Fruit fly (Drosophila melanogaster): ENCODE data around the gene RpS21.
A peak's percentile ranks its signal among the peaks of the same experiment; 100 is the strongest.

Gene RpS21

DNA sequence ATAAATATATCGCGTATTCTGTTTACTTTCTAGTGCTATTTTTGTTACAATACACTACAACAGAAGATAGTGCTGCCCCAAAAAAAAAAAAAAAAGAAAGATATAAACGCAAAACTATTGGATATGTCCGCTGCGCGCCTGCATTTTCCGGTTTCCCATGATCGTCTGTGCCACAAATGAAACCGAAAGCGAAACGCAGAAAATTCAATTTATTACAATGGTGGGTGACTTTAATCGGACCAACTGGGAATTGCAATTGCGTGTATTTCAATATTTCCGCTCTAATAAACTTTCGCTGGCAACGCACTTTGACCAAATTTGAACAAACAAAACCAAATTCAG is 6.7 kb downstream of the RpS21 start:
- TF ChIP-seq CG11617 (GFP tag; optimal IDR thresholded peaks at IDR 0.05) (no peak), cic (GFP tag; optimal IDR thresholded peaks at IDR 0.05) (no peak), CG7101 (tag; optimal IDR thresholded peaks at IDR 0.05) (no peak), CG1620 (GFP tag; optimal IDR thresholded peaks at IDR 0.05) (no peak), kay (GFP tag; ENCODE audit: borderline replicate concordance) (no peak), CG33017 (tag; optimal IDR thresholded peaks at IDR 0.05) (no peak)

DNA sequence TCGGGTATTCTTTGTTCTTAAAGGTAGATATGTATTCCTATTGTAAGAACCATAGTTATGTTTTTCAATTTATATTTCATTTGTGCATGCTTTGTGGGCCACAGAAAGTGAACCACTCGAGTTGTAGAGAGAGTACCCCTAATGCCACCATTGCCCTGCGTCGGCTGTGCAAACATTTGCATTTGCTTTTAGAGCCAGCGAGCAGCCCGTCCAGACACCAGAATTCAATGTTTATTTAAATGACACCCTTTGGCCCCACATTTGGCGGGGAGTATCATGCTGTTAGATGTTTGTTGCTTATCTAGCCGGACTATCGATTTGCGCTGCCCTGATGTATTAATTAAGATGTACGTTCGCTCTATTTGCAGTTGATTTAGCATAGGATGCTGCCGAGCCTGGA is 8.7 kb downstream of the RpS21 start:
- TF ChIP-seq cic (GFP tag; optimal IDR thresholded peaks at IDR 0.05) (no peak), CG1620 (GFP tag; optimal IDR thresholded peaks at IDR 0.05) (no peak), bab1 (GFP tag; optimal IDR thresholded peaks at IDR 0.05) (no peak), kay (GFP tag; ENCODE audit: borderline replicate concordance) (peak; percentile 23), CG7101 (tag; optimal IDR thresholded peaks at IDR 0.05) (peak; percentile 11), ovo (GFP tag; optimal IDR thresholded peaks at IDR 0.05) (no peak), pad (GFP tag; optimal IDR thresholded peaks at IDR 0.05) (no peak), CG14711 (tag; optimal IDR thresholded peaks at IDR 0.05) (no peak), CG33017 (tag; optimal IDR thresholded peaks at IDR 0.05) (no peak), CG7045 (GFP tag; optimal IDR thresholded peaks at IDR 0.05) (peak; percentile 8), CG12768 (GFP tag; optimal IDR thresholded peaks at IDR 0.05) (peak; percentile 68), Clk (GFP tag; optimal IDR thresholded peaks at IDR 0.05) (no peak)

DNA sequence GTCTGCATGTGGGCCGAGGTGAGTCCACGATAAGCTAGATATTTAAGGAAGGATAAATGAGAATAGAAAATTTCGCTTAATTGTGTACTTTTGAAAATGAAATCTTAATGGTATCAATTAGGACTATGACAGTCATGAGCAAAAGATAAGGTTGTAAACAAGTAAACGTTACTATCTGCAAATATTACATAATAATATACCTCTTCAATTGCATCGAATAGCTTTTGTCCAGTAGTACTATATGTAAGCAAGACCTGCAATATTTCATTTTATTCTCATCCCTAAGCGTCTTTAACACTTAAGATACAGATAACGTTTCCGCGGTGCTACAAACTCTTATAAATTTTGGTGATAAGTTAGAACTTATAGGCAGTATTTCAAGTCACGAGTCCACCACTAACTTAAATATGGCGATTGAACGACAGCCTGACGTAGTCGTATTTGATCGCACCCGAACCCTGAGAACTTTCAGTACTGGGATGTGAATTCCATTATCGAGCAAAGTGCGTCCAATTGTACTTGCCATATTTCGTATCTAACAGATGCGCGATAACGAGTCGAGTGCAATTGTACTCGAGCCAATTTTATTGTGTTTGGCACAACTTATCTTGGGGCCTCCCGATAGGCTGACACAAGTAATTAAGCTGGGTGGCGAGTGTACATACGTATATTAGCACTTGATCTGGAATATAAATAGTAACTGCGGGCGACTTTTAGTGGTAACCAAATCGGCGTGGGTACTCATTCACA is 9.9 kb downstream of the RpS21 start:
- TF ChIP-seq kay (GFP tag; ENCODE audit: borderline replicate concordance) (peak; percentile 81), CG5204 (GFP tag; optimal IDR thresholded peaks at IDR 0.05) (no peak), Hr96 (GFP tag; optimal IDR thresholded peaks at IDR 0.05) (peak; percentile 52), cic (GFP tag; optimal IDR thresholded peaks at IDR 0.05) (peak; percentile 77), CG33017 (tag; optimal IDR thresholded peaks at IDR 0.05) (peak; percentile 23)

DNA sequence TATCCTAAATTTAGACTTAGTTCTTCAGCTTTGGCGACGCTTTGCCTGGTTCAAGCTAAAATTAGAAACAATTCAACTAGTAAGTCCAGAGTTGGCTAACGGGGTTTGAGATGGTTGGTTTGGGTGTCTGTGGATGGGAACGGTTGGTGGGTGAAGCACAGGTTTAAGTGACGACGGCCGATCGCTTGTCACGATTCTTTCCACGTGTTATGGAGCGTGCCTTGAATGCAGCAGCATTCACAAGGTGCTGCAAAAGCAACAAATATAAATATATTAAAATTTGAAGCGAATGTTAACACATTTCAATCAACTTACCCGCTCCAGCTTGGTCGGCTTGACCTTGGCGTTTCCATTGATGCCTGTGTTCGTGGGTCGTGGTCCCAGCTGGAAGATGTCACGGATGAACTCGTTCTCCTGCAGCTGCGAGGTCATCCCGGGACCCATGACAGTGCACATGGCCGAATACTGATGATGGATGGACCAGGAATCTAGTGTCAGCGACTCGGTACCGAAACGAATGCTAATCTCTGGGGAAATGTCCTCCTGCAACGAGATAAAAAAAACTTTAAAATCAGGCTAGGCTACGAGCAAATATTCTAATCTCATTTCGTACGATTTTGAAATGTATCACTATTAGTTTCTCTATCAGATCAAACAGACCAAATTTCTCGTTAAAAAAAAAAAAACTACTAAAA is 13.3 kb downstream of the RpS21 start, which contains the start of gene CG8813:
TSS of gene CG8813 (plus strand) at position 645 of the 695 bp plus-strand sequence.
- TF ChIP-seq Clk (GFP tag; optimal IDR thresholded peaks at IDR 0.05) = no peak
- no peak for TF ChIP-seq tj (GFP tag; optimal IDR thresholded peaks at IDR 0.05)
- TF ChIP-seq CG7101 (tag; optimal IDR thresholded peaks at IDR 0.05) = no peak
- TF ChIP-seq ovo (GFP tag; optimal IDR thresholded peaks at IDR 0.05) = no peak
- no peak for TF ChIP-seq toe (GFP tag; optimal IDR thresholded peaks at IDR 0.05)
- no peak for TF ChIP-seq bab1 (GFP tag; optimal IDR thresholded peaks at IDR 0.05)
- TF ChIP-seq CG33017 (tag; optimal IDR thresholded peaks at IDR 0.05) = no peak
- TF ChIP-seq kay (GFP tag; ENCODE audit: borderline replicate concordance) = no peak
- TF ChIP-seq cnc (optimal IDR thresholded peaks at IDR 0.05) = no peak
- TF ChIP-seq Crg-1 (GFP tag; optimal IDR thresholded peaks at IDR 0.05) = no peak
- TF ChIP-seq CG12768 (GFP tag; optimal IDR thresholded peaks at IDR 0.05) = no peak

DNA sequence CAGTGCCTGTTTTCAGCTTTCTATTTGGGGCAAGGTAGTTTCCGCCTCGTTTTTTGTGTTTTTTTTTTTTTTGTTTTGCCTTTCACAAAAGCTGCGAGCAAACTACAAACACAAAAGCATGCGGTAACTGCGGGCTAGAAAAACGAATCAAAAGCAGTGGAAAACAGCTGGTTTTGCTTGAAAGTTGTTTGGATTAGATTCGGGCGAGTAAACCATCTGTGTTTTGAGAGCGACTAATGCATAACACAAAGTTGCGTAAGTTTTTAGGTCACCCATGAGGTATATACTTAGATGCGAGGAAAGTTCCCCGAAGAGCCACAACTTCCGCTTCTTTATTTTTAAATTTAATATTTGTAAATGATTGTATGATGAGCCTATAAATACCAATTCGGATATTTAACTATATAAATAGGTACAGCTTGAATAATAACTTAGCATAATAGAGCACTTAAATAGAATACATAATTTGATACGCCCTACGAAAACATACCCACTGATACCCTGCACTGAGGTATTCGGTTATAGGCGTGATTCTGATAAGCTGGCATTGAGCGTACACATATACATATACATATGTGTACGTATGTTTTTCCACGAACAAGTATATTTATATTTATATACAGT is 16.6 kb downstream of the RpS21 start:
- TF ChIP-seq Hr96 (GFP tag; optimal IDR thresholded peaks at IDR 0.05) (no peak), CG14711 (tag; optimal IDR thresholded peaks at IDR 0.05) (no peak), pad (GFP tag; optimal IDR thresholded peaks at IDR 0.05) (no peak), Crg-1 (GFP tag; optimal IDR thresholded peaks at IDR 0.05) (no peak), Clk (GFP tag; optimal IDR thresholded peaks at IDR 0.05) (no peak), ovo (GFP tag; optimal IDR thresholded peaks at IDR 0.05) (no peak), CG7045 (GFP tag; optimal IDR thresholded peaks at IDR 0.05) (no peak), tj (GFP tag; optimal IDR thresholded peaks at IDR 0.05) (no peak), CG12768 (GFP tag; optimal IDR thresholded peaks at IDR 0.05) (no peak), CG5204 (GFP tag; optimal IDR thresholded peaks at IDR 0.05) (no peak), bab1 (GFP tag; optimal IDR thresholded peaks at IDR 0.05) (no peak), CG1620 (GFP tag; optimal IDR thresholded peaks at IDR 0.05) (no peak), toe (GFP tag; optimal IDR thresholded peaks at IDR 0.05) (no peak), Mnt (GFP tag; optimal IDR thresholded peaks at IDR 0.05) (no peak)

DNA sequence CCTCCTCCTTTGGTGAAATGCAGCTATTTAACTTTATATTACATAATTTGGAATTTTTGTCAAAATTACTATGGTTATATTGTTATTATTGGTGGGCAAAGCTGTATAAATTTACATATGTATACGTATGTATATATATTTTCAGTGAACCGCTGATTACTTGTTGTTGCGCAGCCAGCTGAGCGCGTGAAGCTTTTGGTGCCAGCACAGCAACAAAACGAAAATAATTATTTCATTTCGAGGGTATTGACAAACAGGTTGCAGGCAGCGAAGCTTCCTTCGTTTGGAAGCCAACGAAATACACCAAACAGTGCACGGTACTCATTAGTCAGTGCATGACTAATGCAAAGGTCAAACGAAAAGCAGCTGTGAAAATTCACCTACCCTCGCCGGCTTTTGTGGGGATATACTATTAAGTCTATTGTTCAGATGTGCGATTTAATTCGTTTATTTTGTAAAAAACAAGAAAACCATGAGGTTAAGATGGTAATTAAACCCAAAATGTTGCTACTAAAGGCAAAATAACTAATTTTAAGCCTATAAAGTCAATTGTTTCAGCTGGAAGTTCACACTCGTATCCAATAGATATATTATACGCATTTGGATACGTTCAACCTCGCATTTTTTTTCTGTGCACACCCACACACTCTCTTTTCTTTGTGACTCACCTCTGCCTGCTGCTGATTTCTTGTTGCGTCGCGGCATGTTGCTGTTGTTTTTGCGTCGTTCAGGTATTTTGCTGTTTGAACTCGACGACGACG is 17.3 kb downstream of the RpS21 start:
- TF ChIP-seq tj (GFP tag; optimal IDR thresholded peaks at IDR 0.05) = peak; percentile 16
- TF ChIP-seq kay (GFP tag; ENCODE audit: borderline replicate concordance) = peak; percentile 96
- TF ChIP-seq CG14711 (tag; optimal IDR thresholded peaks at IDR 0.05) = no peak
- TF ChIP-seq CG33017 (tag; optimal IDR thresholded peaks at IDR 0.05) = peak; percentile 50
- peak; percentile 15 for TF ChIP-seq CG12768 (GFP tag; optimal IDR thresholded peaks at IDR 0.05)
- TF ChIP-seq CG11617 (GFP tag; optimal IDR thresholded peaks at IDR 0.05) = peak; percentile 45
- no peak for TF ChIP-seq ovo (GFP tag; optimal IDR thresholded peaks at IDR 0.05)

Data from whole organism, adult.